Fruit fly (Drosophila melanogaster) whole organism, pupa: ENCODE data around the gene CG2964.

ENCODE experiments used
- CG14655 ChIP-seq: fragments of 200-800 bp; sonication (Bioruptor generic); optimal IDR thresholded peaks from 3 replicates; lab custom pipeline; 2017; ENCODE audit warnings: mild to moderate bottlenecking, missing biosample characterization, missing genetic modification reagents, missing genetic modification characterization
- CG17806 ChIP-seq: fragments of 200-800 bp; sonication (Bioruptor generic); optimal IDR thresholded peaks from 2 replicates; lab custom pipeline; 2018; ENCODE audit warnings: missing biosample characterization, mild to moderate bottlenecking, missing genetic modification characterization, moderate library complexity
- CG4496 ChIP-seq: fragments of 200-800 bp; sonication (Bioruptor generic); IDR thresholded peaks from 3 replicates; pipeline ENCODE4 v1.3.6; 2022; ENCODE audit warnings: missing biosample characterization, missing genetic modification characterization
- CG8159 ChIP-seq: fragments of 200-800 bp; sonication (Bioruptor generic); optimal IDR thresholded peaks from 3 replicates; lab custom pipeline; 2018; ENCODE audit warnings: missing biosample characterization, mild to moderate bottlenecking, missing genetic modification characterization, moderate library complexity
- CG8301 ChIP-seq: fragments of 200-800 bp; sonication (Bioruptor generic); optimal IDR thresholded peaks from 2 replicates; lab custom pipeline; 2018; ENCODE audit warnings: missing biosample characterization, mild to moderate bottlenecking, missing genetic modification characterization
- Ets98B ChIP-seq: fragments of 200-800 bp; sonication (Bioruptor generic); IDR thresholded peaks from 2 replicates; pipeline ENCODE4 v1.3.6; 2022; ENCODE audit warnings: missing biosample characterization, missing genetic modification characterization
- rn ChIP-seq: fragments of 200-800 bp; sonication (Bioruptor generic); IDR thresholded peaks from 2 replicates; pipeline ENCODE4 v1.3.6; 2022; ENCODE audit warnings: missing biosample characterization, missing genetic modification characterization

- peak; percentile 1 for TF ChIP-seq CG8301 (tag; lab: Kevin White, UChicago)
- TF ChIP-seq CG8159 = no peak
- TF ChIP-seq rn (GFP tag; lab: Robert Waterston, UW) = peak; percentile 63
- peak; percentile 60; the same call in 1 of the 2 replicates for TF ChIP-seq Ets98B (GFP tag; lab: Robert Waterston, UW)
- TF ChIP-seq CG4496 = peak; percentile 84
- TF ChIP-seq CG17806 (tag; lab: Kevin White, UChicago) = peak; percentile 37
- peak; percentile 67 for TF ChIP-seq CG14655 (GFP tag; lab: Kevin White, UChicago)
These were observed 43.8 kb downstream of the CG2964 start, which contains the start of the genes CG3104 and RpS21 for dm6 chr2L:2855773-2856615.
